Worm (Caenorhabditis elegans) whole organism, late embryonic: ENCODE data around the gene deg-1.

Experiments
- C08G9.2 ChIP-seq: sonication (generic microtip); optimal IDR thresholded peaks from 2 replicates; lab custom pipeline; 2016; ENCODE audit warnings: mild to moderate bottlenecking, missing genetic modification characterization, moderate library complexity, missing compliant biosample characterization
- T23F11.4 ChIP-seq: fragments of 200-800 bp; sonication (Bioruptor generic); optimal IDR thresholded peaks from 2 replicates; lab custom pipeline; 2018; ENCODE audit warnings: mild to moderate bottlenecking, missing genetic modification characterization, missing compliant biosample characterization
- ahr-1 ChIP-seq: sonication (generic microtip); optimal IDR thresholded peaks from 2 replicates; lab custom pipeline; 2016; ENCODE audit warnings: missing genetic modification characterization, missing compliant biosample characterization
- ceh-14 ChIP-seq: sonication (generic microtip); optimal IDR thresholded peaks from 2 replicates; lab custom pipeline; 2016; ENCODE audit warnings: missing genotype, missing genetic modification characterization, missing compliant biosample characterization
- ceh-18 ChIP-seq: sonication (generic microtip); optimal IDR thresholded peaks from 2 replicates; lab custom pipeline; 2016; ENCODE audit warnings: missing genetic modification characterization, missing compliant biosample characterization
- ceh-2 ChIP-seq: sonication (generic microtip); optimal IDR thresholded peaks from 2 replicates; lab custom pipeline; 2016; ENCODE audit warnings: missing genotype, missing genetic modification characterization, missing compliant biosample characterization
- ceh-31 ChIP-seq: sonication (generic microtip); optimal IDR thresholded peaks from 2 replicates; lab custom pipeline; 2016; ENCODE audit warnings: missing genetic modification characterization, missing compliant biosample characterization
- ceh-34 ChIP-seq: sonication (generic microtip); optimal IDR thresholded peaks from 2 replicates; lab custom pipeline; 2016; ENCODE audit warnings: mild to moderate bottlenecking, missing genetic modification characterization, missing compliant biosample characterization
- ceh-45 ChIP-seq: fragments of 200-800 bp; sonication (Bioruptor generic); IDR thresholded peaks from 2 replicates; pipeline ENCODE4 v1.3.6; 2022; ENCODE audit warnings: missing genetic modification reagents, missing genetic modification characterization, missing compliant biosample characterization
- che-1 ChIP-seq: sonication (generic microtip); optimal IDR thresholded peaks from 2 replicates; lab custom pipeline; 2016; ENCODE audit warnings: mild to moderate bottlenecking, missing genetic modification characterization, missing compliant biosample characterization
- dmd-4 ChIP-seq: sonication (generic microtip); optimal IDR thresholded peaks from 2 replicates; lab custom pipeline; 2016; ENCODE audit warnings: borderline replicate concordance, missing genetic modification characterization, missing compliant biosample characterization
- elt-2 ChIP-seq: sonication (generic microtip); optimal IDR thresholded peaks from 2 replicates; lab custom pipeline; 2016; ENCODE audit warnings: missing genetic modification reagents, missing genetic modification characterization, missing compliant biosample characterization
- elt-4 ChIP-seq: sonication (generic microtip); optimal IDR thresholded peaks from 2 replicates; lab custom pipeline; 2016; ENCODE audit warnings: missing genetic modification characterization, missing compliant biosample characterization
- ets-4 ChIP-seq: sonication (generic microtip); optimal IDR thresholded peaks from 2 replicates; lab custom pipeline; 2016; ENCODE audit warnings: missing genetic modification characterization, missing compliant biosample characterization
- hlh-30 ChIP-seq: sonication (generic microtip); optimal IDR thresholded peaks from 2 replicates; lab custom pipeline; 2017; ENCODE audit warnings: antibody characterized with exemption, missing genetic modification characterization, missing compliant biosample characterization; ENCODE audit not compliant: insufficient read depth
- hlh-6 ChIP-seq: sonication (generic microtip); optimal IDR thresholded peaks from 2 replicates; lab custom pipeline; 2016; ENCODE audit warnings: missing genotype, missing genetic modification characterization, missing compliant biosample characterization
- lim-6 ChIP-seq: sonication (generic microtip); optimal IDR thresholded peaks from 2 replicates; lab custom pipeline; 2016; ENCODE audit warnings: missing genetic modification characterization, missing compliant biosample characterization
- lin-11 ChIP-seq: fragments of 200-800 bp; sonication (Bioruptor generic); optimal IDR thresholded peaks from 2 replicates; lab custom pipeline; 2018; ENCODE audit warnings: mild to moderate bottlenecking, missing genetic modification characterization, missing compliant biosample characterization
- madf-2 ChIP-seq: sonication (generic microtip); optimal IDR thresholded peaks from 2 replicates; lab custom pipeline; 2017; ENCODE audit warnings: missing genetic modification characterization, missing compliant biosample characterization
- nfya-1 ChIP-seq: sonication (generic microtip); optimal IDR thresholded peaks from 2 replicates; lab custom pipeline; 2017; ENCODE audit warnings: missing genetic modification characterization, mild to moderate bottlenecking, missing compliant biosample characterization, antibody characterized with exemption, moderate library complexity
- nhr-11 ChIP-seq: fragments of 150-350 bp; optimal IDR thresholded peaks from 2 replicates; lab custom pipeline; 2014; ENCODE audit warnings: missing biosample characterization, missing genetic modification characterization
- nhr-232 ChIP-seq: sonication (generic microtip); optimal IDR thresholded peaks from 2 replicates; lab custom pipeline; 2016; ENCODE audit warnings: missing genetic modification characterization, missing compliant biosample characterization
- pat-9 ChIP-seq: fragments of 200-800 bp; sonication (Bioruptor generic); optimal IDR thresholded peaks from 2 replicates; lab custom pipeline; 2018; ENCODE audit warnings: mild to moderate bottlenecking, missing genetic modification characterization, moderate library complexity, missing compliant biosample characterization
- pqm-1 ChIP-seq: sonication (generic microtip); optimal IDR thresholded peaks from 2 replicates; lab custom pipeline; 2016; ENCODE audit warnings: missing genetic modification characterization, missing compliant biosample characterization
- pros-1 ChIP-seq: fragments of 150-350 bp; optimal IDR thresholded peaks from 2 replicates; lab custom pipeline; 2014; ENCODE audit warnings: missing biosample characterization, missing genetic modification reagents, missing genetic modification characterization
- ref-2 ChIP-seq: sonication (generic microtip); optimal IDR thresholded peaks from 2 replicates; lab custom pipeline; 2016; ENCODE audit warnings: missing genetic modification characterization, missing compliant biosample characterization
- rnt-1 ChIP-seq: sonication (generic microtip); optimal IDR thresholded peaks from 2 replicates; lab custom pipeline; 2016; ENCODE audit warnings: missing genetic modification characterization, missing compliant biosample characterization
- sdc-2 ChIP-seq: sonication (generic microtip); optimal IDR thresholded peaks from 2 replicates; lab custom pipeline; 2016; ENCODE audit warnings: missing genotype, missing genetic modification characterization, missing compliant biosample characterization
- sox-2 ChIP-seq: fragments of 200-800 bp; sonication (Bioruptor generic); IDR thresholded peaks from 2 replicates; pipeline ENCODE4 v1.3.6; 2022; ENCODE audit warnings: missing genetic modification reagents, missing genetic modification characterization, missing compliant biosample characterization
- syd-9 ChIP-seq: sonication (generic microtip); optimal IDR thresholded peaks from 2 replicates; lab custom pipeline; 2016; ENCODE audit warnings: mild to moderate bottlenecking, missing genetic modification characterization, moderate library complexity, missing compliant biosample characterization
- tbx-2 ChIP-seq: sonication (generic microtip); optimal IDR thresholded peaks from 2 replicates; lab custom pipeline; 2016; ENCODE audit warnings: missing genetic modification characterization, missing compliant biosample characterization
- tbx-7 ChIP-seq: sonication (generic microtip); optimal IDR thresholded peaks from 2 replicates; lab custom pipeline; 2016; ENCODE audit warnings: missing genotype, missing genetic modification characterization, missing compliant biosample characterization
- unc-42 ChIP-seq: sonication (generic microtip); optimal IDR thresholded peaks from 2 replicates; lab custom pipeline; 2016; ENCODE audit warnings: missing genotype, missing genetic modification characterization, missing compliant biosample characterization
- unc-55 ChIP-seq: sonication (generic microtip); optimal IDR thresholded peaks from 2 replicates; lab custom pipeline; 2017; ENCODE audit warnings: missing biosample characterization, missing genetic modification reagents, missing genetic modification characterization
- zip-5 ChIP-seq: sonication (generic microtip); optimal IDR thresholded peaks from 2 replicates; lab custom pipeline; 2016; ENCODE audit warnings: missing genetic modification characterization, missing compliant biosample characterization

deg-1 gene

ce11 chrX:7782389-7782788 lies 29.5 kb downstream of the deg-1 start, which contains the start of gene ZK154.4:
TSS of gene ZK154.4 (minus strand) at chrX:7782415.
- TF ChIP-seq C08G9.2 (tag; lab: Kevin White, UChicago), result no peak
- no peak for TF ChIP-seq ceh-18 (tag; lab: Kevin White, UChicago)
- no peak for TF ChIP-seq pqm-1 (tag; lab: Kevin White, UChicago)
- no peak for TF ChIP-seq hlh-6 (tag; lab: Kevin White, UChicago)
- TF ChIP-seq lin-11, result no peak
- no peak for TF ChIP-seq pat-9 (tag; lab: Kevin White, UChicago)
- no peak for TF ChIP-seq unc-55 (GFP tag; lab: Kevin White, UChicago)
- TF ChIP-seq T23F11.4 (GFP tag; lab: Kevin White, UChicago), result no peak
- peak; percentile 62 for TF ChIP-seq hlh-30 (tag; lab: Kevin White, UChicago)
- no peak for TF ChIP-seq nhr-11
- TF ChIP-seq elt-4 (tag; lab: Kevin White, UChicago), result no peak
- no peak for TF ChIP-seq tbx-7 (tag; lab: Kevin White, UChicago)
- no peak for TF ChIP-seq ets-4 (tag; lab: Kevin White, UChicago)
- TF ChIP-seq tbx-2 (tag; lab: Kevin White, UChicago), result no peak
- TF ChIP-seq ref-2, result no peak
- TF ChIP-seq sdc-2 (tag; lab: Kevin White, UChicago), result peak; percentile 10
- TF ChIP-seq nfya-1 (tag; lab: Kevin White, UChicago), result peak; percentile 67
- TF ChIP-seq ahr-1 (tag; lab: Kevin White, UChicago), result no peak
- TF ChIP-seq nhr-232 (tag; lab: Kevin White, UChicago), result no peak
- TF ChIP-seq ceh-31 (tag; lab: Kevin White, UChicago), result peak; percentile 20
- TF ChIP-seq ceh-34 (tag; lab: Kevin White, UChicago), result no peak
- TF ChIP-seq sox-2 (GFP tag; lab: Robert Waterston, UW), result no peak

- peak; percentile 6 for TF ChIP-seq sdc-2 (tag; lab: Kevin White, UChicago)
- no peak for TF ChIP-seq nhr-11
- no peak for TF ChIP-seq ahr-1 (tag; lab: Kevin White, UChicago)
- TF ChIP-seq pqm-1 (tag; lab: Kevin White, UChicago), result no peak
- peak; percentile 11 for TF ChIP-seq unc-55 (GFP tag; lab: Kevin White, UChicago)
- TF ChIP-seq syd-9 (tag; lab: Kevin White, UChicago), result peak; percentile 18
- peak; percentile 47 for TF ChIP-seq ref-2
- TF ChIP-seq nfya-1 (tag; lab: Kevin White, UChicago), result peak; percentile 55
- no peak for TF ChIP-seq madf-2
- no peak for TF ChIP-seq dmd-4 (tag; lab: Kevin White, UChicago)
- no peak for TF ChIP-seq lim-6 (tag; lab: Kevin White, UChicago)
- peak; percentile 60 for TF ChIP-seq unc-42 (tag; lab: Kevin White, UChicago)
- peak; percentile 57 for TF ChIP-seq ceh-34 (tag; lab: Kevin White, UChicago)
- TF ChIP-seq elt-2, result peak; percentile 0
- TF ChIP-seq tbx-2 (tag; lab: Kevin White, UChicago), result peak; percentile 61
- TF ChIP-seq ceh-18 (tag; lab: Kevin White, UChicago), result peak; percentile 35
- TF ChIP-seq rnt-1 (tag; lab: Kevin White, UChicago), result no peak
- TF ChIP-seq ceh-31 (tag; lab: Kevin White, UChicago), result peak; percentile 69
These were observed 35.0 kb downstream of the deg-1 start, which contains the start of gene ZK154.5 for ce11 chrX:7787885-7788353. TSS of gene ZK154.5 (minus strand) at chrX:7787935.

ce11 chrX:7791802-7792201 lies 38.9 kb downstream of the deg-1 start:
- no peak for TF ChIP-seq ceh-14
- TF ChIP-seq ref-2, result no peak
- TF ChIP-seq ceh-45 (GFP tag; lab: Robert Waterston, UW), result no peak
- no peak for TF ChIP-seq pros-1 (tag; lab: Kevin White, UChicago)
- no peak for TF ChIP-seq syd-9 (tag; lab: Kevin White, UChicago)
- no peak for TF ChIP-seq zip-5 (tag; lab: Kevin White, UChicago)
- TF ChIP-seq ceh-2 (tag; lab: Kevin White, UChicago), result no peak
- no peak for TF ChIP-seq che-1 (tag; lab: Kevin White, UChicago)
- TF ChIP-seq elt-4 (tag; lab: Kevin White, UChicago), result no peak
- no peak for TF ChIP-seq nhr-232 (tag; lab: Kevin White, UChicago)
- TF ChIP-seq tbx-2 (tag; lab: Kevin White, UChicago), result no peak
